Fruit fly (Drosophila melanogaster) Kc167 (cell line): ENCODE data around the gene Ptp10D.

ENCODE experiments used
- Myc ChIP-seq: fragments of >200 bp; optimal IDR thresholded peaks from 2 replicates; lab custom pipeline; 2017; ENCODE audit warnings: missing external identifiers
- Sin3A ChIP-seq: fragments of >200 bp; optimal IDR thresholded peaks from 2 replicates; lab custom pipeline; 2018; ENCODE audit warnings: missing external identifiers
- h ChIP-seq: fragments of >200 bp; optimal IDR thresholded peaks from 3 replicates; lab custom pipeline; 2018; ENCODE audit warnings: missing external identifiers
- insv ChIP-seq: fragments of >200 bp; optimal IDR thresholded peaks from 3 replicates; lab custom pipeline; 2018; ENCODE audit warnings: missing external identifiers
- psq ChIP-seq: fragments of >200 bp; optimal IDR thresholded peaks from 2 replicates; lab custom pipeline; 2017; ENCODE audit warnings: missing external identifiers
- ttk ChIP-seq: sonication (Bioruptor generic); optimal IDR thresholded peaks from 2 replicates; lab custom pipeline; 2017; ENCODE audit warnings: missing external identifiers

dm6 chrX:11681558-11682551 is 60.0 kb downstream of the Ptp10D start:
- no peak for TF ChIP-seq insv (lab: Kevin White, UChicago)
- TF ChIP-seq Sin3A (lab: Kevin White, UChicago): no peak
- TF ChIP-seq h (lab: Kevin White, UChicago): no peak
- TF ChIP-seq psq (lab: Kevin White, UChicago): no peak
- no peak for TF ChIP-seq Myc (lab: Kevin White, UChicago)
- TF ChIP-seq ttk: no peak
